Comparison of ENCODE assay signal across 2 fruit fly cellular contexts in the genomic region with DNA sequence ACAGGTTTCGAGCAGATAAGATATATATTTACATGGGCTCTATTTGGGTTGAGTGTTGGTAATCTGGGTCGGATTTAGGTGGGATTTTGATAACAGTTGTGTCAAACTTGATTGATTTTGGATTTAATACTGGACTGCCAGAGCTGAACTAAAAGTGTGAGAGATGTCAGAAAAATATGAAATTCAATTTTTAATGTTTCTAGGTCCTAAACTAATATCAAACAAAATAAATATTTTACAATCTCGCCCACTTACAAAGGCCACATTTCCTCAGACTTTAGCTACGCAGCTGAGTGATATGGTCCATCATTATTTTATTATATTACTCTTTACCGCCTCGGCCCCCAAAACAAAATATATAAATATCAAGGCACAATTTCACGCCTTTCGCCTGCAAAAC.
A peak's percentile ranks its signal among the peaks of the same experiment; 100 is the strongest.
TF ChIP-seq lines count a peak whose summit lies in the region.

No protein-coding gene starts in this region.

- no peak for TF ChIP-seq CTCF in whole organism, embryonic (GFP tag; optimal IDR thresholded peaks at IDR 0.05; lab: Kevin White, UChicago)

TF ChIP-seq in whole organism, embryonic, 481 proteins besides CTCF, POLR2A, EP300 and RAD21:
- TF ChIP-seq CG4424 (GFP tag; optimal IDR thresholded peaks at IDR 0.05; lab: Kevin White, UChicago) (no peak), grau (tag; optimal IDR thresholded peaks at IDR 0.05; lab: Kevin White, UChicago) (no peak), kah (GFP tag; optimal IDR thresholded peaks at IDR 0.05; lab: Kevin White, UChicago) (peak; percentile 48), Six4 (GFP tag; optimal IDR thresholded peaks at IDR 0.05; lab: Kevin White, UChicago) (no peak), sens-2 (GFP tag; IDR thresholded peaks at IDR 0.05; lab: Robert Waterston, UW) (no peak), CG17802 (tag; optimal IDR thresholded peaks at IDR 0.05; lab: Kevin White, UChicago) (no peak), lab (GFP tag; optimal IDR thresholded peaks at IDR 0.05; lab: Kevin White, UChicago) (no peak), CG18011 (GFP tag; optimal IDR thresholded peaks at IDR 0.05; lab: Kevin White, UChicago) (no peak), Dip3 (GFP tag; optimal IDR thresholded peaks at IDR 0.05; lab: Kevin White, UChicago) (no peak), eve (GFP tag; optimal IDR thresholded peaks at IDR 0.05; lab: Kevin White, UChicago) (peak in 1 of 2 experiments; percentile 52), sr (GFP tag; IDR thresholded peaks at IDR 0.05; lab: Robert Waterston, UW) (0 out of 3 replicates have a peak, but pooled peaks have one; percentile 4), CG15269 (tag; optimal IDR thresholded peaks at IDR 0.05; lab: Kevin White, UChicago) (no peak), CG1603 (tag; optimal IDR thresholded peaks at IDR 0.05; lab: Kevin White, UChicago) (no peak), CG43689 (GFP tag; IDR thresholded peaks at IDR 0.05; lab: Robert Waterston, UW) (no peak), sens (GFP tag; lab: Kevin White, UChicago) (peak; percentile 69), Nf-YB (GFP tag; optimal IDR thresholded peaks at IDR 0.05; lab: Kevin White, UChicago) (no peak)
TF ChIP-seq in whole organism, embryonic: peak in this region for 4.

TF ChIP-seq in whole organism, prepupa, 60 proteins besides CTCF, POLR2A, EP300 and RAD21:
- TF ChIP-seq fkh (GFP tag; optimal IDR thresholded peaks at IDR 0.05; lab: Kevin White, UChicago) (peak; percentile 26), Blimp-1 (GFP tag; optimal IDR thresholded peaks at IDR 0.05; lab: Kevin White, UChicago) (no peak), CG31627 (GFP tag; optimal IDR thresholded peaks at IDR 0.05; lab: Kevin White, UChicago) (no peak), CG1621 (tag; optimal IDR thresholded peaks at IDR 0.05; lab: Kevin White, UChicago) (no peak), svp (GFP tag; lab: Kevin White, UChicago) (peak; percentile 31), CG7368 (GFP tag; optimal IDR thresholded peaks at IDR 0.05; lab: Kevin White, UChicago) (no peak)
